Worm (Caenorhabditis elegans) whole organism, L2 larva: ENCODE data around the gene nlp-26.

Experiments used
- C34F6.9 ChIP-seq: fragments of 150-350 bp; optimal IDR thresholded peaks from 2 replicates; lab custom pipeline; 2014; ENCODE audit warnings: missing biosample characterization, missing genetic modification characterization
- R02D3.7 ChIP-seq: fragments of 150-350 bp; optimal IDR thresholded peaks from 2 replicates; lab custom pipeline; 2014; ENCODE audit warnings: missing biosample characterization, missing genetic modification characterization
- Y55F3AM.14 ChIP-seq: fragments of 200-800 bp; sonication (Bioruptor generic); optimal IDR thresholded peaks from 2 replicates; lab custom pipeline; 2018; ENCODE audit warnings: mild to moderate bottlenecking, missing genetic modification characterization, missing compliant biosample characterization
- ZK546.5 ChIP-seq: sonication (generic microtip); optimal IDR thresholded peaks from 2 replicates; lab custom pipeline; 2017; ENCODE audit warnings: missing biosample characterization, missing genetic modification characterization
- alr-1 ChIP-seq: fragments of 150-350 bp; optimal IDR thresholded peaks from 2 replicates; lab custom pipeline; 2014; ENCODE audit warnings: missing biosample characterization, missing genetic modification characterization
- aly-2 ChIP-seq: fragments of 150-350 bp; optimal IDR thresholded peaks from 2 replicates; lab custom pipeline; 2014; ENCODE audit warnings: missing biosample characterization, missing genetic modification characterization
- ceh-16 ChIP-seq: fragments of 150-350 bp; optimal IDR thresholded peaks from 2 replicates; lab custom pipeline; 2014; ENCODE audit warnings: missing biosample characterization, missing genetic modification characterization
- ceh-82 ChIP-seq: fragments of 150-350 bp; optimal IDR thresholded peaks from 2 replicates; lab custom pipeline; 2014; ENCODE audit warnings: missing biosample characterization, missing genetic modification characterization
- dmd-4 ChIP-seq: sonication (generic microtip); optimal IDR thresholded peaks from 2 replicates; lab custom pipeline; 2017; ENCODE audit warnings: missing biosample characterization, missing genetic modification characterization
- elt-1 ChIP-seq: fragments of 150-350 bp; optimal IDR thresholded peaks from 2 replicates; lab custom pipeline; 2014; ENCODE audit warnings: missing biosample characterization, missing genetic modification characterization
- elt-3 ChIP-seq: sonication (generic microtip); optimal IDR thresholded peaks from 2 replicates; lab custom pipeline; 2017; ENCODE audit warnings: missing biosample characterization, missing genetic modification characterization
- gmeb-1 ChIP-seq: fragments of 150-350 bp; optimal IDR thresholded peaks from 2 replicates; lab custom pipeline; 2014; ENCODE audit warnings: missing biosample characterization, missing genetic modification characterization
- lin-39 ChIP-seq: fragments of 150-350 bp; optimal IDR thresholded peaks from 2 replicates; lab custom pipeline; 2014; ENCODE audit warnings: missing biosample characterization, missing genetic modification reagents, missing genetic modification characterization
- lsy-2 ChIP-seq, 2 experiments: fragments of 150-350 bp in 1 of 2; sonication (generic microtip) in 1 of 2; optimal IDR thresholded peaks; 2 replicates each; lab custom pipeline; 2014 to 2017; ENCODE audit warnings: missing biosample characterization in 2 of 2, missing genetic modification characterization in 2 of 2
- mab-5 ChIP-seq: fragments of 150-350 bp; optimal IDR thresholded peaks from 2 replicates; lab custom pipeline; 2014; ENCODE audit warnings: missing biosample characterization, missing genetic modification characterization
- mbf-1 ChIP-seq: sonication (generic microtip); optimal IDR thresholded peaks from 2 replicates; lab custom pipeline; 2017; ENCODE audit warnings: missing biosample characterization, missing genetic modification characterization
- nhr-10 ChIP-seq: sonication (generic microtip); optimal IDR thresholded peaks from 2 replicates; lab custom pipeline; 2017; ENCODE audit warnings: missing biosample characterization, missing genetic modification characterization
- nhr-11 ChIP-seq: fragments of 150-350 bp; optimal IDR thresholded peaks from 2 replicates; lab custom pipeline; 2014; ENCODE audit warnings: missing biosample characterization, missing genetic modification characterization
- nhr-129 ChIP-seq: fragments of 150-350 bp; optimal IDR thresholded peaks from 2 replicates; lab custom pipeline; 2014; ENCODE audit warnings: missing biosample characterization, missing genetic modification characterization
- nhr-21 ChIP-seq: fragments of 150-350 bp; optimal IDR thresholded peaks from 2 replicates; lab custom pipeline; 2014; ENCODE audit warnings: missing biosample characterization, missing genetic modification characterization
- nhr-23 ChIP-seq: fragments of 150-350 bp; optimal IDR thresholded peaks from 2 replicates; lab custom pipeline; 2014; ENCODE audit warnings: missing biosample characterization, missing genetic modification reagents, missing genetic modification characterization
- nhr-237 ChIP-seq: fragments of 150-350 bp; optimal IDR thresholded peaks from 2 replicates; lab custom pipeline; 2014; ENCODE audit warnings: missing biosample characterization, missing genetic modification characterization
- nhr-25 ChIP-seq: fragments of 150-350 bp; sonication (generic microtip); optimal IDR thresholded peaks from 3 replicates; lab custom pipeline; 2014; ENCODE audit warnings: missing biosample characterization, missing genetic modification characterization
- nhr-6 ChIP-seq: fragments of 150-350 bp; optimal IDR thresholded peaks from 2 replicates; lab custom pipeline; 2014; ENCODE audit warnings: missing biosample characterization, missing genetic modification characterization
- nhr-77 ChIP-seq: fragments of 150-350 bp; optimal IDR thresholded peaks from 2 replicates; lab custom pipeline; 2014; ENCODE audit warnings: missing biosample characterization, missing genetic modification characterization
- peb-1 ChIP-seq: fragments of 150-350 bp; optimal IDR thresholded peaks from 2 replicates; lab custom pipeline; 2014; ENCODE audit warnings: missing biosample characterization, missing genetic modification characterization
- sem-4 ChIP-seq: fragments of 150-350 bp; optimal IDR thresholded peaks from 2 replicates; lab custom pipeline; 2014; ENCODE audit warnings: missing biosample characterization, missing genetic modification reagents, missing genetic modification characterization
- sma-3 ChIP-seq: sonication (generic microtip); optimal IDR thresholded peaks from 2 replicates; lab custom pipeline; 2016; ENCODE audit warnings: missing genetic modification reagents, missing genetic modification characterization, missing compliant biosample characterization
- sma-9 ChIP-seq, 2 experiments: fragments of 150-350 bp in 1 of 2; sonication (generic microtip) in 1 of 2; optimal IDR thresholded peaks; 2 replicates each; lab custom pipeline; 2014 to 2016; ENCODE audit warnings: missing genetic modification characterization in 2 of 2, mild to moderate bottlenecking in 1 of 2, missing biosample characterization in 1 of 2, missing compliant biosample characterization in 1 of 2, missing genetic modification reagents in 1 of 2, moderate library complexity in 1 of 2
- snpc-4 ChIP-seq: fragments of 150-350 bp; optimal IDR thresholded peaks from 2 replicates; lab custom pipeline; 2014; ENCODE audit warnings: missing biosample characterization, missing genetic modification characterization
- zag-1 ChIP-seq: fragments of 150-350 bp; optimal IDR thresholded peaks from 2 replicates; lab custom pipeline; 2014; ENCODE audit warnings: missing biosample characterization, missing genetic modification characterization
- ztf-1 ChIP-seq: fragments of 200-800 bp; sonication (Bioruptor generic); conservative IDR thresholded peaks from 2 replicates; pipeline ENCODE4 v1.3.6; 2022; ENCODE audit warnings: missing genetic modification characterization, missing compliant biosample characterization
- ztf-11 ChIP-seq: sonication (generic microtip); optimal IDR thresholded peaks from 2 replicates; lab custom pipeline; 2017; ENCODE audit warnings: missing biosample characterization, missing genetic modification characterization
- ztf-4 ChIP-seq: fragments of 150-350 bp; optimal IDR thresholded peaks from 2 replicates; lab custom pipeline; 2014; ENCODE audit warnings: missing biosample characterization, missing genetic modification characterization

The nlp-26 gene

DNA sequence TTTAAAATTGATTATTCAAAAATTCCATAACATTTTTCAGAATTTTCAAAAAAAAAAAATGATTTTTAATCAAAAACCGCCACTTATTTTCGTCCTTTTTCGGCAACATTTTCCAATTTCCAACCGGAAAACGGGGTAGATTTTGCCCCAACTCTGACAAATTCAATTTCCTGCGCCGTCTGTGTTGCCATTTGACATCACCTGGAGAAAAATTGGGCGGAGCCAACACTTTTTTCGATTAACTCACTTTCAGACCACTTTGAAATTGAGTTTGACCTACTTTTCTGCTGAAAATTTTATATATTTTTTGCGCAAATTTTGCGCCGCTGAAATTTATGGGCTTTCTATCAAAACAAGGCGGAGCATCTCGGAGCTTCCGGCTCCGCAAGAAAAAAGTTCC lies 31.0 kb upstream of the nlp-26 start:
- TF ChIP-seq ztf-4 (no peak), dmd-4 (no peak), sma-9 (GFP tag; optimal IDR thresholded peaks at IDR 0.05; lab: Kevin White, UChicago) (no peak), sma-9 (tag; optimal IDR thresholded peaks at IDR 0.05; lab: Kevin White, UChicago) (no peak), nhr-21 (tag; lab: Kevin White, UChicago) (no peak), lsy-2 (tag; optimal IDR thresholded peaks at IDR 0.05; lab: Kevin White, UChicago) (no peak), snpc-4 (no peak), sem-4 (tag; lab: Kevin White, UChicago) (no peak), nhr-6 (tag; lab: Kevin White, UChicago) (no peak), nhr-11 (tag; lab: Kevin White, UChicago) (no peak), ceh-82 (no peak), nhr-77 (tag; lab: Kevin White, UChicago) (no peak), mab-5 (tag; lab: Kevin White, UChicago) (no peak), peb-1 (tag; lab: Kevin White, UChicago) (no peak), elt-3 (no peak), aly-2 (tag; lab: Kevin White, UChicago) (no peak), ZK546.5 (tag; lab: Kevin White, UChicago) (no peak)

DNA sequence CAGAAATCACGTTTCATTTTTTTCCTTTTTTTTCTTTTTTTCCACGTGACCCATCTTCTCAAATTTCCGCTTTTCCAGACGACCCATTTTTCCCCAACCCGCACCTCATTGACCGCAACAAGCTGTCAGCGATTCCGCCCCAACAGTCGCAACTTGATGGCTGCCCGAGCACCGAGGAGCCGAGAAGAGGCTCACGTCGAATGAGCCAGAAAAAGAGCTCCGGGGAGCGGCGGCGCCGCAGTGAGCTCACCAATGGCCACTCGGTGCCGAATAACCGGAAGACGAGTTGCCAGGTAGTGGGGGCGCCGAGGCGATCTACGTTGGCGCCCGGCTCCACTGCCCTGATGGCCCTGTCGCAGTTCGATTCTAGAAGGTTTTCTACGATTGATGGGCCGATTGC lies 22.4 kb upstream of the nlp-26 start:
- no peak for TF ChIP-seq alr-1 (tag; lab: Kevin White, UChicago)
- TF ChIP-seq R02D3.7 (tag; lab: Kevin White, UChicago) = no peak
- TF ChIP-seq nhr-237 (tag; lab: Kevin White, UChicago) = no peak
- TF ChIP-seq peb-1 (tag; lab: Kevin White, UChicago) = no peak
- TF ChIP-seq nhr-129 (tag; lab: Kevin White, UChicago) = no peak
- TF ChIP-seq nhr-23 (tag; lab: Kevin White, UChicago) = no peak
- TF ChIP-seq nhr-25 (tag; lab: Kevin White, UChicago) = no peak
- TF ChIP-seq ztf-11 (tag; lab: Kevin White, UChicago) = no peak
- TF ChIP-seq mbf-1 (tag; lab: Kevin White, UChicago) = no peak
- TF ChIP-seq nhr-10 (tag; lab: Kevin White, UChicago) = no peak
- TF ChIP-seq sem-4 (tag; lab: Kevin White, UChicago) = no peak
- TF ChIP-seq elt-1 (tag; lab: Kevin White, UChicago) = no peak
- TF ChIP-seq sma-9 (GFP tag; optimal IDR thresholded peaks at IDR 0.05; lab: Kevin White, UChicago) = no peak
- TF ChIP-seq sma-9 (tag; optimal IDR thresholded peaks at IDR 0.05; lab: Kevin White, UChicago) = no peak

DNA sequence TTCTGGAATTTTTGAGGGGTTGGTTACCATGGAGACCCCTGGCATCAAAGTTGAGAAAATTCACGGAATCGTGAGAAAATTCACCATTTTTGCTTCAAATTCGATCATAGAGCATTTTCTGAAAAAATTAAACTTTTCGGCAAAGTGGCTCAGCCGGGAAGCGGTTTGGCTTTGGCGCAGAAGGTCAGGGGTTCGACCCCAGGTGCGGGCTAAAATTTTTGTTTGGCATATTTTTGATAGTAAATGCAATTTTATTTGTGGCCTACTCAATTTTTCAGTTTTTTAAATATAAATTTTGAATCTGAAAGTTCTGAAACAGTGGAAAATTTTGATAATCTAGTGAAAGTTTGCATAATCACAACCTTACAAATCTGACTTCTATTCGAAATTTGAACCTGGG lies 14.2 kb upstream of the nlp-26 start:
- no peak for TF ChIP-seq nhr-11 (tag; lab: Kevin White, UChicago)
- TF ChIP-seq nhr-129 (tag; lab: Kevin White, UChicago) = no peak
- no peak for TF ChIP-seq dmd-4

DNA sequence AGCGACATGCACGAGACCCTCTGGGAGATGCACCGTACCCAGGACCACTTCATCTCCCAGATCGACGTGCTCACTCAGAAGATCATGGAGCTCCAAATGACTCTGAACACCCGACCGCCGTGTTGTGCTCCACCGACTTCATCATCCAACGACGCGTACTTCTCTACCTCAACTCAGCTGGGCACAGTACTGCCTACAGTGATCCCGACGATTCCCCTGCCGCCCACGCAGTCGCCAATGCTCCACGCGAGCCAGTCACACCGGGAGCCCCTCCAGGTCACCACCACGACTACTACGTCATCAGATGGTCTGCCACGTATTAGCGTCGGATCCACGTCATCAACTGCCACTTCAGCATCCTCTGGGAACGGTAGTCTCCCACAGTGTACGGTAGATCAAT lies 7.8 kb upstream of the nlp-26 start:
- TF ChIP-seq nhr-25 (tag; lab: Kevin White, UChicago) (no peak), zag-1 (tag; lab: Kevin White, UChicago) (no peak), sma-3 (GFP tag; lab: Kevin White, UChicago) (no peak), lsy-2 (tag; optimal IDR thresholded peaks at IDR 0.05; lab: Kevin White, UChicago) (no peak), nhr-11 (tag; lab: Kevin White, UChicago) (no peak), aly-2 (tag; lab: Kevin White, UChicago) (no peak), ztf-4 (no peak), lin-39 (tag; lab: Kevin White, UChicago) (no peak), sem-4 (tag; lab: Kevin White, UChicago) (no peak), sma-9 (GFP tag; optimal IDR thresholded peaks at IDR 0.05; lab: Kevin White, UChicago) (no peak), sma-9 (tag; optimal IDR thresholded peaks at IDR 0.05; lab: Kevin White, UChicago) (no peak), R02D3.7 (tag; lab: Kevin White, UChicago) (no peak), ztf-1 (GFP tag; lab: Robert Waterston, UW) (no peak), C34F6.9 (tag; lab: Kevin White, UChicago) (no peak), mab-5 (tag; lab: Kevin White, UChicago) (no peak), nhr-6 (tag; lab: Kevin White, UChicago) (no peak), peb-1 (tag; lab: Kevin White, UChicago) (no peak), elt-3 (no peak), nhr-129 (tag; lab: Kevin White, UChicago) (no peak), Y55F3AM.14 (GFP tag; lab: Kevin White, UChicago) (no peak), ceh-16 (tag; lab: Kevin White, UChicago) (no peak)

DNA sequence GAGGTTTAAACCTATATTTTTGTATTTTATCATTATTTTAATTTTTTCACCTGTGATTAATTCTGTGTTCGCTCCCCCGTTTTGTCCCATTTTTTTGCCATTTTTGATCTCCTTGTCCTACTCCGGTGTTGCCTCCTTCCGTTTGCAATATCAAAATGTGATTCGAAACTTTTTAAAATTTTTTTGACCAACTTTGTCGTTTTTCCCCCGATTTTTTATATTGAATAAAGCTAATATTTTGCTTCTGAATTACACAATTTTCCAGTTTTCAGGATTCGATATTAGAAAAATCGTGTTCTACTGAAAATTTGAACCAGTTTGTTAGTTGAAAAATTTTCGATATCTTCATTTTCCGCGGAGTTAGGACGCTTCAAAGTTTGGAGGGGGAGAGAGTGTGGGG lies 7.4 kb upstream of the nlp-26 start, which contains the start of gene nlp-25:
Gene nlp-25, plus strand, starts transcription at position 301 of the 400 bp plus-strand sequence.
- TF ChIP-seq gmeb-1 (tag; lab: Kevin White, UChicago) = no peak
